Worm (Caenorhabditis elegans) whole organism, young adult: ENCODE measurements around the gene dohh-1.

Experiments
- B0035.1 ChIP-seq: sonication (generic microtip); optimal IDR thresholded peaks from 2 replicates; lab custom pipeline; 2016; ENCODE audit warnings: missing genetic modification characterization, mild to moderate bottlenecking, missing compliant biosample characterization, missing genotype, missing genetic modification reagents
- B0336.3 ChIP-seq: fragments of 200-800 bp; sonication (Bioruptor generic); IDR thresholded peaks from 2 replicates; pipeline ENCODE4 v1.3.6; 2022; ENCODE audit warnings: missing genetic modification characterization, missing compliant biosample characterization
- F22D6.2 ChIP-seq: sonication (generic microtip); optimal IDR thresholded peaks from 2 replicates; lab custom pipeline; 2016; ENCODE audit warnings: mild to moderate bottlenecking, missing genetic modification characterization, missing compliant biosample characterization
- K11D2.4 ChIP-seq: fragments of 200-800 bp; sonication (Bioruptor generic); IDR thresholded peaks from 2 replicates; pipeline ENCODE4 v1.3.6; 2022; ENCODE audit warnings: missing genetic modification reagents, missing genetic modification characterization, missing compliant biosample characterization
- Y53G8AR.9 ChIP-seq: fragments of 200-800 bp; sonication (Bioruptor generic); conservative IDR thresholded peaks from 2 replicates; pipeline ENCODE4 v1.3.6; 2022; ENCODE audit warnings: missing genetic modification reagents, missing genetic modification characterization, missing compliant biosample characterization
- Y95B8A.8 ChIP-seq: fragments of 200-800 bp; sonication (Bioruptor generic); IDR thresholded peaks from 2 replicates; pipeline ENCODE4 v1.3.6; 2022; ENCODE audit warnings: missing genetic modification reagents, missing genetic modification characterization, missing compliant biosample characterization
- ZK185.1 ChIP-seq: sonication (generic microtip); optimal IDR thresholded peaks from 2 replicates; lab custom pipeline; 2016; ENCODE audit warnings: mild to moderate bottlenecking, missing genetic modification characterization, missing compliant biosample characterization; ENCODE audit not compliant: poor library complexity, severe bottlenecking
- attf-3 ChIP-seq: fragments of 200-800 bp; sonication (Bioruptor generic); conservative IDR thresholded peaks from 2 replicates; pipeline ENCODE4 v1.3.6; 2022; ENCODE audit warnings: missing genetic modification reagents, missing genetic modification characterization, missing compliant biosample characterization
- attf-6 ChIP-seq: fragments of 200-800 bp; sonication (Bioruptor generic); IDR thresholded peaks from 2 replicates; pipeline ENCODE4 v1.3.6; 2022; ENCODE audit warnings: missing genetic modification reagents, missing genetic modification characterization, missing compliant biosample characterization
- bed-1 ChIP-seq: fragments of 200-800 bp; sonication (Bioruptor generic); IDR thresholded peaks from 2 replicates; pipeline ENCODE4 v1.3.6; 2022; ENCODE audit warnings: missing genetic modification reagents, missing genetic modification characterization, missing compliant biosample characterization
- ceh-58 ChIP-seq: fragments of 200-800 bp; sonication (Bioruptor generic); IDR thresholded peaks from 2 replicates; pipeline ENCODE4 v1.3.6; 2022; ENCODE audit warnings: missing genetic modification characterization, missing compliant biosample characterization
- dpff-1 ChIP-seq: sonication (generic microtip); optimal IDR thresholded peaks from 2 replicates; lab custom pipeline; 2017; ENCODE audit warnings: mild to moderate bottlenecking, missing genetic modification characterization, missing compliant biosample characterization
- egl-44 ChIP-seq: fragments of 200-800 bp; sonication (Bioruptor generic); IDR thresholded peaks from 2 replicates; pipeline ENCODE4 v1.3.6; 2022; ENCODE audit warnings: missing genetic modification reagents, missing genetic modification characterization, missing compliant biosample characterization
- egrh-3 ChIP-seq: fragments of 200-800 bp; sonication (Bioruptor generic); IDR thresholded peaks from 2 replicates; pipeline ENCODE4 v1.3.6; 2022; ENCODE audit warnings: missing genetic modification reagents, missing genetic modification characterization, missing compliant biosample characterization
- ekl-4 ChIP-seq: fragments of 200-800 bp; sonication (Bioruptor generic); IDR thresholded peaks from 2 replicates; pipeline ENCODE4 v1.3.6; 2022; ENCODE audit warnings: missing genetic modification reagents, missing genetic modification characterization, missing compliant biosample characterization
- him-1 ChIP-seq: sonication (generic microtip); optimal IDR thresholded peaks from 2 replicates; lab custom pipeline; 2016; ENCODE audit warnings: missing genotype, missing genetic modification reagents, missing genetic modification characterization, missing compliant biosample characterization
- hrde-1 ChIP-seq: sonication (generic microtip); optimal IDR thresholded peaks from 2 replicates; lab custom pipeline; 2016; ENCODE audit warnings: missing genetic modification characterization, mild to moderate bottlenecking, missing compliant biosample characterization, moderate library complexity, missing genotype, missing genetic modification reagents, borderline replicate concordance
- lin-26 ChIP-seq: fragments of 200-800 bp; sonication (Bioruptor generic); IDR thresholded peaks from 2 replicates; pipeline ENCODE4 v1.3.6; 2022; ENCODE audit warnings: missing genetic modification reagents, missing genetic modification characterization, missing compliant biosample characterization
- lin-35 ChIP-seq, 3 experiments: fragments of 150-350 bp in 2 of 3; sonication (generic microtip) in 1 of 3; optimal IDR thresholded peaks; 2 replicates each; lab custom pipeline; 2014 to 2018; ENCODE audit warnings: missing biosample characterization in 3 of 3, missing genetic modification characterization in 3 of 3, missing genetic modification reagents in 3 of 3
- lsy-27 ChIP-seq: sonication (generic microtip); optimal IDR thresholded peaks from 2 replicates; lab custom pipeline; 2017; ENCODE audit warnings: missing genetic modification characterization, mild to moderate bottlenecking, missing compliant biosample characterization, antibody characterized with exemption, missing genotype, borderline replicate concordance; ENCODE audit not compliant: insufficient read depth
- madf-10 ChIP-seq: sonication (generic microtip); optimal IDR thresholded peaks from 2 replicates; lab custom pipeline; 2016; ENCODE audit warnings: mild to moderate bottlenecking, missing genetic modification characterization, missing compliant biosample characterization
- madf-6 ChIP-seq: fragments of 200-800 bp; sonication (Bioruptor generic); IDR thresholded peaks from 2 replicates; pipeline ENCODE4 v1.3.6; 2022; ENCODE audit warnings: missing genetic modification reagents, missing genetic modification characterization, missing compliant biosample characterization
- madf-8 ChIP-seq: fragments of 200-800 bp; sonication (Bioruptor generic); conservative IDR thresholded peaks from 2 replicates; pipeline ENCODE4 v1.3.6; 2022; ENCODE audit warnings: missing genetic modification reagents, missing genetic modification characterization, missing compliant biosample characterization
- mxl-1 ChIP-seq: sonication (generic microtip); optimal IDR thresholded peaks from 2 replicates; lab custom pipeline; 2016; ENCODE audit warnings: missing genetic modification characterization, missing compliant biosample characterization
- nfya-1 ChIP-seq: sonication (generic microtip); optimal IDR thresholded peaks from 2 replicates; lab custom pipeline; 2017; ENCODE audit warnings: antibody characterized with exemption, missing compliant biosample characterization, missing genetic modification characterization, borderline replicate concordance; ENCODE audit not compliant: insufficient read depth
- nhr-120 ChIP-seq: fragments of 200-800 bp; sonication (Bioruptor generic); IDR thresholded peaks from 2 replicates; pipeline ENCODE4 v1.3.6; 2022; ENCODE audit warnings: missing genetic modification characterization, missing compliant biosample characterization
- sdz-38 ChIP-seq: sonication (generic microtip); optimal IDR thresholded peaks from 2 replicates; lab custom pipeline; 2016; ENCODE audit warnings: missing genotype, missing genetic modification characterization, missing compliant biosample characterization
- snpc-1.1 ChIP-seq: sonication (generic microtip); optimal IDR thresholded peaks from 2 replicates; lab custom pipeline; 2017; ENCODE audit warnings: missing genetic modification characterization, mild to moderate bottlenecking, missing compliant biosample characterization, antibody characterized with exemption, moderate library complexity, missing genotype, missing genetic modification reagents; ENCODE audit not compliant: insufficient read depth
- snpc-1.3 ChIP-seq: sonication (generic microtip); optimal IDR thresholded peaks from 2 replicates; lab custom pipeline; 2017; ENCODE audit warnings: missing genetic modification characterization, mild to moderate bottlenecking, missing compliant biosample characterization, antibody characterized with exemption, moderate library complexity, missing genotype, missing genetic modification reagents; ENCODE audit not compliant: insufficient read depth
- xnd-1 ChIP-seq: sonication (generic microtip); optimal IDR thresholded peaks from 2 replicates; lab custom pipeline; 2016; ENCODE audit warnings: missing genotype, missing genetic modification reagents, missing genetic modification characterization, missing compliant biosample characterization
- zfh-2 ChIP-seq: fragments of 200-800 bp; sonication (Bioruptor generic); conservative IDR thresholded peaks from 2 replicates; pipeline ENCODE4 v1.3.6; 2022; ENCODE audit warnings: missing genetic modification reagents, missing genetic modification characterization, missing compliant biosample characterization
- ztf-25 ChIP-seq: fragments of 200-800 bp; sonication (Bioruptor generic); IDR thresholded peaks from 2 replicates; pipeline ENCODE4 v1.3.6; 2022; ENCODE audit warnings: missing genetic modification reagents, missing genetic modification characterization, missing compliant biosample characterization

The dohh-1 gene

DNA sequence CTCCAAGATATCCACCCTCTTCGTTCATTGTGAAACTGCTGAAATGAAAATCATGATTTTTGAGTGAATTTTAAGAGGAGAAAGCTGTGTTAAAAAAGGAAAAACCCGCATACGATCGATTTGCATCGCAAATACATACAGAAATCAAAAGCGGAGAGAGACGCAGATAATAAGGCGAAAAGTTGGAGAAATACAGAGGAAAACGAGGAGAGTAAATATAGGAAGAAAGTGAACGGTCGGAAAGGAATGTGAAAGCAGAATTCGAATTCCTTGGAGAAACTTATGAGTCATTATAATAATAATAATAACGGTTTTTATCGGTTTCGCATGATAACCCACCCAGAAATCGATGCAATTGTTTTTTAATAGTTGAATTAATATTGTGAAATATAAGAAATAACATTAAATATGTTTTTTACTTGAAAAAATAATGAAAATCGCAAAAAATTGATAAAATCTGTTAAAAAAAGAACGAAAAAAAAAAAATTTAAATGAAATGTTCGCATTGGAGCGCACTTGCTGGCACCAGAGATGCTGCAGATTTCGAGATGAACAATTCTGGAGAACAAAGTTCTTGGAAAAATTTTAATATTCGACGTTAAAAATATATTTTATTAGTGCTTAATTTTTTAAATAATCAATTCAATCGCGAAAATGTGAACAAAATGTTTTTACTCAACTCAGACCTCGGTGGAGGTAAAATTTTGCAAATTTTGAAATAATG lies 27.6 kb downstream of the dohh-1 start, which contains the start of gene ccm-3 (continued):
- TF ChIP-seq Y53G8AR.9 (GFP tag; lab: Robert Waterston, UW) (no peak), ekl-4 (GFP tag; lab: Robert Waterston, UW) (no peak), lin-35 (GFP tag; optimal IDR thresholded peaks at IDR 0.05; lab: Kevin White, UChicago) (peak in 1 of 3 experiments; percentile 36), madf-6 (GFP tag; lab: Robert Waterston, UW) (no peak), mxl-1 (tag; lab: Kevin White, UChicago) (no peak)

DNA sequence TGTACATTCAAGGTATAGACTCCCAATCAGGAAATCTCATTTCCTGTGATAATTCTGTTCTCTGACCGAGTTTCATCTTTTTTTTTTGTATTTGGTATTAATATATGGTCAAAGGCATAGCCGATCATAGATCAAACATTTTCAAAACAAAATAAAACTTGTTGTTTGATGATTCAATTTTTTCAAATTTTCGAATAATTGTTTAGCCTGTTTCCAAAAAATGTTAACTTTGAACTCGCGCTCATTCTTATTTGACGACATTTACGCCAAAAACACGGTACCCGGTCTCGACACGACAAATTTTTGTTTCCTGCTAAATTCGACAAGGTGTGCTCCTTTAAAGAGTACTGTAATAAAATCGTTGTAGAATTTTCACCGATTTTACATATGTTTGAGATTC lies 29.1 kb downstream of the dohh-1 start:
- TF ChIP-seq xnd-1 (tag; lab: Kevin White, UChicago) (no peak), mxl-1 (tag; lab: Kevin White, UChicago) (no peak), ZK185.1 (tag; lab: Kevin White, UChicago) (no peak), bed-1 (no peak), sdz-38 (tag; lab: Kevin White, UChicago) (no peak)
- TF ChIP-seq, all 124 proteins: peak for 0

DNA sequence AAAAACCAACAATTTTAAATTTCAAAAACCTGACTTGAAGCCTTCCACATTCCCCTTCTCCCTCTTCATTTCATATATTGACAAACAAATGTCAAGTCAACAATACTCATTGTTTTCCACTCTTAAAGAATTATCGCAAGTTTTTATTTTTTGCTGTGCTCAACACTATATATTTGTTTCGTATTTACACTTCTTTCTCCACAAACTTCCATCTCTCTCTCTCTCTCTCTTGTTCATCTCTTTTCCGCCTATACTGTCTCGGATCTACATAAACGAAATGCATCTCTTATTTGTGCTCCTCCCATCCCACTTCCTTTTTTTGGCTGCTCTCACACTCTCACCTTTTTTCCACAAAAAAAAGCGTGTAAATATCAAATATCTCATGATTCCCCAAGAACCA lies 33.0 kb downstream of the dohh-1 start, which contains the start of gene C14A4.12:
TSS of gene C14A4.12 (plus strand) at position 301 of the 400 bp plus-strand sequence.
- no peak for TF ChIP-seq Y95B8A.8 (GFP tag; lab: Robert Waterston, UW)
- TF ChIP-seq nhr-120: no peak
- TF ChIP-seq snpc-1.3 (tag; lab: Kevin White, UChicago): no peak
- TF ChIP-seq nfya-1 (tag; lab: Kevin White, UChicago): no peak
- TF ChIP-seq ceh-58 (GFP tag; lab: Robert Waterston, UW): no peak
- TF ChIP-seq egrh-3 (GFP tag; lab: Robert Waterston, UW): no peak
- TF ChIP-seq attf-3 (GFP tag; lab: Robert Waterston, UW): no peak
- TF ChIP-seq B0336.3 (GFP tag; lab: Robert Waterston, UW): no peak
- no peak for TF ChIP-seq K11D2.4 (GFP tag; lab: Robert Waterston, UW)
- no peak for TF ChIP-seq dpff-1 (tag; lab: Kevin White, UChicago)
- TF ChIP-seq snpc-1.1: no peak
- no peak for TF ChIP-seq zfh-2
- no peak for TF ChIP-seq lin-26 (GFP tag; lab: Robert Waterston, UW)
- no peak for TF ChIP-seq him-1 (tag; lab: Kevin White, UChicago)
- no peak for TF ChIP-seq madf-8 (GFP tag; lab: Robert Waterston, UW)
- no peak for TF ChIP-seq ztf-25

DNA sequence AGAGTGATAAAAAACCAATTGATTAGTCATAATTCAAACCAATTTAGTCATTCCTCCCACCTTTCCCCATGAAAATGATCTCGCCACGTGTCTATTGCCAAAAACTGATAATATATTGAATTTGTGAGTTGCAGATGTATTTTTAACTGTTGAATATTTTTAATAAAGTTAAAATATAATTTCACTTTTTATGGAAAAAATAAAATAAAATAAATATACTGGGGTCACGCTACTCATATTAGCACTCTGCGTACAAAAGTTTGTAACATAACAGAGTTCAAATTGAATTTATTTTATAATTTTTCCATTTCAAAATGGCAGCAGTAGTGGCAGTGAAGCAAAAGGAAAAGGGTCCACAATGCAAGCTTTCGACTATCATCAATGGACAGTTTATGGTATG lies 38.4 kb downstream of the dohh-1 start, which contains the start of gene C14A4.13:
TSS of gene C14A4.13 (plus strand) at position 301 of the 400 bp plus-strand sequence.
- TF ChIP-seq hrde-1 (tag; lab: Kevin White, UChicago) (no peak), egl-44 (GFP tag; lab: Robert Waterston, UW) (no peak), lsy-27 (tag; lab: Kevin White, UChicago) (no peak), madf-10 (no peak), F22D6.2 (tag; lab: Kevin White, UChicago) (no peak), B0035.1 (tag; lab: Kevin White, UChicago) (no peak), attf-6 (GFP tag; lab: Robert Waterston, UW) (no peak)
